Worm (Caenorhabditis elegans) whole organism, L4 larva: ENCODE results near the gene F23B2.10.

Experiments used
- F37D6.2 ChIP-seq: sonication (generic microtip); optimal IDR thresholded peaks from 2 replicates; lab custom pipeline; 2016; ENCODE audit warnings: mild to moderate bottlenecking, missing genetic modification characterization, missing compliant biosample characterization
- F49E8.2 ChIP-seq: sonication (generic microtip); optimal IDR thresholded peaks from 2 replicates; lab custom pipeline; 2016; ENCODE audit warnings: missing compliant biosample characterization, mild to moderate bottlenecking, missing genetic modification characterization, borderline replicate concordance
- R02D3.7 ChIP-seq: fragments of 150-350 bp; sonication (generic microtip); optimal IDR thresholded peaks from 3 replicates; lab custom pipeline; 2014; ENCODE audit warnings: missing biosample characterization, missing genetic modification characterization
- Y105C5A.15 ChIP-seq: fragments of 200-800 bp; sonication (Bioruptor generic); IDR thresholded peaks from 2 replicates; pipeline ENCODE4 v1.3.6; 2022; ENCODE audit warnings: missing genetic modification characterization, missing compliant biosample characterization
- Y75B8A.6 ChIP-seq: fragments of 200-800 bp; sonication (Bioruptor generic); IDR thresholded peaks from 2 replicates; pipeline ENCODE4 v1.3.6; 2022; ENCODE audit warnings: missing genetic modification reagents, missing genetic modification characterization, missing compliant biosample characterization
- ZK546.5 ChIP-seq, 2 experiments: sonication (generic microtip); optimal IDR thresholded peaks; 2 replicates each; lab custom pipeline; 2017; ENCODE audit warnings: missing biosample characterization in 2 of 2, missing genetic modification characterization in 2 of 2
- attf-4 ChIP-seq: sonication (generic microtip); optimal IDR thresholded peaks from 3 replicates; lab custom pipeline; 2017; ENCODE audit warnings: missing biosample characterization, missing genetic modification characterization
- ceh-20 ChIP-seq: fragments of 200-800 bp; sonication (Bioruptor generic); IDR thresholded peaks from 2 replicates; pipeline ENCODE4 v1.3.6; 2022; ENCODE audit warnings: missing genetic modification reagents, missing genetic modification characterization, missing compliant biosample characterization
- ceh-28 ChIP-seq: fragments of 150-350 bp; optimal IDR thresholded peaks from 2 replicates; lab custom pipeline; 2014; ENCODE audit warnings: missing biosample characterization, missing genetic modification reagents, missing genetic modification characterization
- ceh-32 ChIP-seq: sonication (generic microtip); optimal IDR thresholded peaks from 2 replicates; lab custom pipeline; 2016; ENCODE audit warnings: mild to moderate bottlenecking, missing genetic modification characterization, missing compliant biosample characterization; ENCODE audit not compliant: poor library complexity
- ceh-44 ChIP-seq: fragments of 200-800 bp; sonication (Bioruptor generic); IDR thresholded peaks from 2 replicates; pipeline ENCODE4 v1.3.6; 2022; ENCODE audit warnings: missing genetic modification reagents, missing genetic modification characterization, missing compliant biosample characterization
- daf-16 ChIP-seq, 3 experiments: sonication (generic microtip); optimal IDR thresholded peaks; 2 replicates each; lab custom pipeline; 2016 to 2017; ENCODE audit warnings: missing genetic modification characterization in 3 of 3, missing genetic modification reagents in 3 of 3, mild to moderate bottlenecking in 2 of 3, missing compliant biosample characterization in 2 of 3, missing biosample characterization in 1 of 3, moderate library complexity in 1 of 3
- daf-19 ChIP-seq: fragments of 200-800 bp; sonication (Bioruptor generic); conservative IDR thresholded peaks from 2 replicates; pipeline ENCODE4 v1.3.6; 2022; ENCODE audit warnings: missing genetic modification characterization, missing compliant biosample characterization
- daf-8 ChIP-seq: fragments of 200-800 bp; sonication (Bioruptor generic); IDR thresholded peaks from 2 replicates; pipeline ENCODE4 v1.3.6; 2022; ENCODE audit warnings: missing genetic modification characterization, missing compliant biosample characterization
- dmd-8 ChIP-seq: fragments of 200-800 bp; sonication (Bioruptor generic); IDR thresholded peaks from 2 replicates; pipeline ENCODE4 v1.3.6; 2022; ENCODE audit warnings: missing genetic modification characterization, missing compliant biosample characterization
- dmd-9 ChIP-seq: fragments of 200-800 bp; sonication (Bioruptor generic); IDR thresholded peaks from 2 replicates; pipeline ENCODE4 v1.3.6; 2022; ENCODE audit warnings: missing genetic modification reagents, missing genetic modification characterization, missing compliant biosample characterization
- dve-1 ChIP-seq: sonication (generic microtip); optimal IDR thresholded peaks from 2 replicates; lab custom pipeline; 2017; ENCODE audit warnings: antibody characterized with exemption, mild to moderate bottlenecking, missing genetic modification characterization, missing compliant biosample characterization; ENCODE audit not compliant: insufficient read depth
- egl-27 ChIP-seq: sonication (generic microtip); optimal IDR thresholded peaks from 3 replicates; lab custom pipeline; 2017; ENCODE audit warnings: missing biosample characterization, missing genetic modification reagents, missing genetic modification characterization
- gei-8 ChIP-seq: fragments of 200-800 bp; sonication (Bioruptor generic); optimal IDR thresholded peaks from 2 replicates; lab custom pipeline; 2018; ENCODE audit warnings: mild to moderate bottlenecking, missing genetic modification characterization, missing compliant biosample characterization
- hlh-30 ChIP-seq: sonication (generic microtip); optimal IDR thresholded peaks from 2 replicates; lab custom pipeline; 2017; ENCODE audit warnings: antibody characterized with exemption, mild to moderate bottlenecking, missing genetic modification characterization, missing compliant biosample characterization; ENCODE audit not compliant: insufficient read depth
- jun-1 ChIP-seq: fragments of 150-350 bp; optimal IDR thresholded peaks from 2 replicates; lab custom pipeline; 2014; ENCODE audit warnings: missing biosample characterization, missing genetic modification reagents, missing genetic modification characterization
- lim-7 ChIP-seq: fragments of 200-800 bp; sonication (Bioruptor generic); IDR thresholded peaks from 2 replicates; pipeline ENCODE4 v1.3.6; 2022; ENCODE audit warnings: missing genetic modification characterization, missing compliant biosample characterization
- lin-1 ChIP-seq: fragments of 200-800 bp; sonication (Bioruptor generic); IDR thresholded peaks from 2 replicates; pipeline ENCODE4 v1.3.6; 2022; ENCODE audit warnings: missing genetic modification reagents, missing genetic modification characterization, missing compliant biosample characterization
- lir-3 ChIP-seq: sonication (generic microtip); optimal IDR thresholded peaks from 2 replicates; lab custom pipeline; 2016; ENCODE audit warnings: mild to moderate bottlenecking, missing genetic modification characterization, missing compliant biosample characterization
- madf-5 ChIP-seq, 2 experiments: fragments of 200-800 bp; sonication (Bioruptor generic); IDR thresholded peaks; 2 replicates each; pipeline ENCODE4 v1.3.6; 2022; ENCODE audit warnings: missing compliant biosample characterization in 2 of 2, missing genetic modification characterization in 2 of 2
- mdl-1 ChIP-seq, 2 experiments: fragments of 150-350 bp in 1 of 2; sonication (generic microtip) in 1 of 2; optimal IDR thresholded peaks; 2 replicates each; lab custom pipeline; 2014 to 2017; ENCODE audit warnings: missing biosample characterization in 2 of 2, missing genetic modification characterization in 2 of 2
- mdt-29 ChIP-seq: fragments of 200-800 bp; sonication (Bioruptor generic); IDR thresholded peaks from 2 replicates; pipeline ENCODE4 v1.3.6; 2022; ENCODE audit warnings: missing genetic modification reagents, missing genetic modification characterization, missing compliant biosample characterization
- nhr-10 ChIP-seq: fragments of 150-350 bp; optimal IDR thresholded peaks from 2 replicates; lab custom pipeline; 2014; ENCODE audit warnings: missing biosample characterization, missing genetic modification characterization
- nhr-25 ChIP-seq: sonication (generic microtip); optimal IDR thresholded peaks from 2 replicates; lab custom pipeline; 2017; ENCODE audit warnings: missing genetic modification characterization, mild to moderate bottlenecking, missing compliant biosample characterization, antibody characterized with exemption, moderate library complexity, borderline replicate concordance; ENCODE audit not compliant: insufficient read depth
- pqm-1 ChIP-seq: sonication (generic microtip); optimal IDR thresholded peaks from 2 replicates; lab custom pipeline; 2017; ENCODE audit warnings: missing biosample characterization, missing genetic modification characterization
- saeg-2 ChIP-seq: fragments of 200-800 bp; sonication (Bioruptor generic); IDR thresholded peaks from 2 replicates; pipeline ENCODE4 v1.3.6; 2022; ENCODE audit warnings: missing genetic modification reagents, missing genetic modification characterization, missing compliant biosample characterization
- snpc-1.2 ChIP-seq: fragments of 200-800 bp; sonication (Bioruptor generic); IDR thresholded peaks from 2 replicates; pipeline ENCODE4 v1.3.6; 2022; ENCODE audit warnings: missing genetic modification reagents, missing genetic modification characterization, missing compliant biosample characterization
- spr-1 ChIP-seq: sonication (generic microtip); optimal IDR thresholded peaks from 2 replicates; lab custom pipeline; 2016; ENCODE audit warnings: mild to moderate bottlenecking, missing genetic modification characterization, missing compliant biosample characterization
- tra-1 ChIP-seq: fragments of 200-800 bp; sonication (Bioruptor generic); IDR thresholded peaks from 2 replicates; pipeline ENCODE4 v1.3.6; 2022; ENCODE audit warnings: missing genetic modification reagents, missing genetic modification characterization, missing compliant biosample characterization
- unc-130 ChIP-seq: sonication (generic microtip); optimal IDR thresholded peaks from 2 replicates; lab custom pipeline; 2016; ENCODE audit warnings: missing genetic modification reagents, missing genetic modification characterization, missing compliant biosample characterization
- vab-7 ChIP-seq: fragments of 200-800 bp; sonication (Bioruptor generic); IDR thresholded peaks from 2 replicates; pipeline ENCODE4 v1.3.6; 2022; ENCODE audit warnings: missing genetic modification reagents, missing genetic modification characterization, missing compliant biosample characterization
- zfp-2 ChIP-seq: sonication (generic microtip); optimal IDR thresholded peaks from 2 replicates; lab custom pipeline; 2016; ENCODE audit warnings: mild to moderate bottlenecking, missing genetic modification characterization, missing compliant biosample characterization
- zip-11 ChIP-seq: fragments of 200-800 bp; sonication (Bioruptor generic); IDR thresholded peaks from 2 replicates; pipeline ENCODE4 v1.3.6; 2022; ENCODE audit warnings: missing genetic modification characterization, missing compliant biosample characterization

The F23B2.10 gene

DNA sequence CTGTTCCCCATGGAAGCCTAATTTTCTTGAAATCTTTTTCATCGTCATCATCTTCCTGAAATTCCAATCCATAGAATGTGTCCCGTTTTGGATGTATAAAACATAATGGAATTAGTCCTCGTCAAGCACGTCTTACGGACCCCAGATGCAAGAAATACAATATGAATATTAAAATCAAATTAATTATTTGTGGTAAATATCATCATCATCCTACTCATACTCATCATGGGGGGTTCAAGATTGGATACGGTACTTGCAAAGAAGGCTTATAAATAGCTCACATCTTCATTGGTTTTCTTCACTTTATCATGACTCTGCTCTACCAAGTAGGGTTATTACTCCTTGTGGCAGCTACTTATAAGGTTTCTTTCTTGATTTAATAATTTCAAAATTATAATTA lies 9.8 kb downstream of the F23B2.10 start, which contains the start of gene flp-1:
flp-1 (plus strand) TSS at position 301 of the 400 bp plus-strand sequence.
- TF ChIP-seq R02D3.7 (tag; lab: Kevin White, UChicago): no peak
- TF ChIP-seq lin-1: no peak
- no peak for TF ChIP-seq ceh-28 (tag; lab: Kevin White, UChicago)
- no peak for TF ChIP-seq jun-1 (tag; lab: Kevin White, UChicago)
- TF ChIP-seq saeg-2 (GFP tag; lab: Robert Waterston, UW): no peak
- no peak for TF ChIP-seq vab-7 (GFP tag; lab: Robert Waterston, UW)
- TF ChIP-seq daf-16 (GFP tag; optimal IDR thresholded peaks at IDR 0.05; lab: Kevin White, UChicago): no peak
- TF ChIP-seq daf-16 (tag; optimal IDR thresholded peaks at IDR 0.05; lab: Kevin White, UChicago): no peak
- TF ChIP-seq Y105C5A.15 (GFP tag; lab: Robert Waterston, UW): no peak
- TF ChIP-seq gei-8: no peak
- TF ChIP-seq nhr-10 (tag; lab: Kevin White, UChicago): no peak
- no peak for TF ChIP-seq ZK546.5 (tag; optimal IDR thresholded peaks at IDR 0.05; lab: Kevin White, UChicago)
- TF ChIP-seq hlh-30 (tag; lab: Kevin White, UChicago): no peak
- TF ChIP-seq Y75B8A.6 (GFP tag; lab: Robert Waterston, UW): no peak
- TF ChIP-seq mdl-1 (tag; optimal IDR thresholded peaks at IDR 0.05; lab: Kevin White, UChicago): no peak
- TF ChIP-seq spr-1 (tag; lab: Kevin White, UChicago): no peak
- TF ChIP-seq dmd-9 (GFP tag; lab: Robert Waterston, UW): no peak
- TF ChIP-seq, all 104 proteins: peak for 0

DNA sequence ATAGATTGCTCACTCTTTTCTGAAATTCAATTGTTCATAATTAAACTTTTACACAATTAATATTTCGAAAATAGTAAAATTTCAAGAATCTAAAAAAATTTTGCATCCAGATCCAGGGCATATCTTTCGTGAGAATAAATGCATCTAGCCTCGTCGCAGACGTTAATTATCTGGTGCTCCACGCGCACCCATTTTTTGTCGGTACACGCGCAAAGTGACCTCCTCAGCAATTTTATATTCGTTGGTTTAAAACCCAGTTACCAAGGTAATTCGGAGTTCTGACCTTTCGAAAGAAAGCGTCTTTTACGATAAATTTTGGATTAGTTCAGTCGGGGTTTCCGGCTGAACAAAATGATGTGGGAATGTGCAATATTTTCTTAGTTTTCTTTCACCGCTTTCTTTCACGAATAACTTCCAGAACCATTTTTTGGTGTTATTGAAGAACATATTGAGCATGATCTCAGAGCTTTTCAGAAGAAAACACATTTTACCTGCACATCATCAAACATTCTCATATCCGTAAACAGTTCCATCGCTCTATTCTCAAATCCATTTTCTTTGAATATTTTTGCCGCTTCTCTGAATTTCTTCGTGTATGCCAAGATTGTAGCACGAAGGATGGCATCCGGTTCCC lies 13.9 kb downstream of the F23B2.10 start:
- TF ChIP-seq R02D3.7 (tag; lab: Kevin White, UChicago): no peak
- TF ChIP-seq mdt-29 (GFP tag; lab: Robert Waterston, UW): 0 out of 2 replicates have a peak, but pooled peaks have one; percentile 9
- peak; percentile 90 for TF ChIP-seq snpc-1.2
- no peak for TF ChIP-seq F37D6.2
- no peak for TF ChIP-seq tra-1 (GFP tag; lab: Robert Waterston, UW)
- no peak for TF ChIP-seq lim-7 (GFP tag; lab: Robert Waterston, UW)
- TF ChIP-seq dmd-8 (GFP tag; lab: Robert Waterston, UW): no peak
- peak; percentile 39; the same call in 1 of the 2 replicates for TF ChIP-seq ceh-44 (GFP tag; lab: Robert Waterston, UW)
- no peak for TF ChIP-seq nhr-25 (tag; lab: Kevin White, UChicago)
- TF ChIP-seq F49E8.2 (tag; lab: Kevin White, UChicago): peak; percentile 70
- no peak for TF ChIP-seq unc-130 (GFP tag; lab: Kevin White, UChicago)
- no peak for TF ChIP-seq daf-8

DNA sequence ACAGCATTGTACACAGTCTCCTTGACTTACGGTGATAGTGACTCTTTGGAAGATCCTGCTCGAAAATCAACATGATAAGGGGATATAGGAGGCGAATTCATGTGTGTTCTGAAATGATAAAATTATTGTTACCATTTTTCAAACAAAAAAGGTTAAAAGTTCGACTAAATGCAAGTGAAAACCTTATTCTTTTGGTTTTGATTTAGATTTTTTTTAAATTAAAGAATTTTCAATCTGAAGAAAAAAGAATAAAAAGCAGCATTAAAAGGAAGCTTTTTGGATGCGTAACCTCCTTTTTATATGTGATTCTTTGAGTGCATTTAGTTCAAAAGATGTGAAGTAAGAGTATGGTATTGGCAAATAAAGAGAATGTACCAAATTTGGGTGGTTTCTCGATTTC lies 18.8 kb downstream of the F23B2.10 start, which contains the start of gene delm-1:
delm-1 (minus strand) TSS at position 101 of the 400 bp plus-strand sequence.
- TF ChIP-seq Y105C5A.15 (GFP tag; lab: Robert Waterston, UW): no peak
- no peak for TF ChIP-seq zfp-2
- no peak for TF ChIP-seq dve-1
- no peak for TF ChIP-seq ceh-32 (tag; lab: Kevin White, UChicago)
- no peak for TF ChIP-seq pqm-1 (tag; lab: Kevin White, UChicago)
- TF ChIP-seq ceh-20 (GFP tag; lab: Robert Waterston, UW): no peak
- TF ChIP-seq gei-8: no peak
- TF ChIP-seq ZK546.5 (tag; optimal IDR thresholded peaks at IDR 0.05; lab: Kevin White, UChicago): no peak
- TF ChIP-seq lir-3 (tag; lab: Kevin White, UChicago): no peak
- TF ChIP-seq daf-19 (GFP tag; lab: Robert Waterston, UW): no peak
- no peak for TF ChIP-seq egl-27 (tag; lab: Kevin White, UChicago)
- no peak for TF ChIP-seq attf-4
- TF ChIP-seq tra-1 (GFP tag; lab: Robert Waterston, UW): no peak
- no peak for TF ChIP-seq madf-5 (GFP tag; IDR thresholded peaks at IDR 0.05; lab: Robert Waterston, UW)
- TF ChIP-seq zip-11 (GFP tag; lab: Robert Waterston, UW): no peak
- TF ChIP-seq, all 104 proteins: peak for 0
